Fruit fly (Drosophila melanogaster): ENCODE measurements around the gene CG32228.
A peak's percentile ranks its signal among the peaks of the same experiment; 100 is the strongest.

The CG32228 gene

dm6 chr3L:20302081-20302630, 36.5 kb downstream of the CG32228 start, which contains the start of gene Pex23 (continued):
- TF ChIP-seq Nf-YA (GFP tag; IDR thresholded peaks at IDR 0.05) (peak; percentile 52; the same call in 1 of the 2 replicates), so (GFP tag; IDR thresholded peaks at IDR 0.05) (peak; percentile 56; the same call in 1 of the 3 replicates), crp (GFP tag; optimal IDR thresholded peaks at IDR 0.05) (peak in 1 of 2 experiments; percentile 73), D19B (GFP tag; optimal IDR thresholded peaks at IDR 0.05) (no peak), HLH3B (GFP tag; IDR thresholded peaks at IDR 0.05) (peak; percentile 80), repo (GFP tag; optimal IDR thresholded peaks at IDR 0.05) (peak; percentile 28), vvl (GFP tag; IDR thresholded peaks at IDR 0.05) (peak; percentile 92), aop (GFP tag; IDR thresholded peaks at IDR 0.05) (no peak), CG17568 (GFP tag; optimal IDR thresholded peaks at IDR 0.05) (no peak), CG10147 (GFP tag; optimal IDR thresholded peaks at IDR 0.05) (peak; percentile 79), tx (GFP tag; optimal IDR thresholded peaks at IDR 0.05) (peak; percentile 59), bsh (GFP tag; optimal IDR thresholded peaks at IDR 0.05) (peak in 1 of 2 experiments; percentile 80), CG8478 (optimal IDR thresholded peaks at IDR 0.05) (no peak), CG3995 (GFP tag; optimal IDR thresholded peaks at IDR 0.05) (no peak), insv (GFP tag; optimal IDR thresholded peaks at IDR 0.05) (peak in 1 of 2 experiments; percentile 73), Pdp1 (GFP tag; optimal IDR thresholded peaks at IDR 0.05) (peak in 1 of 2 experiments; percentile 72), NC2α (GFP tag; optimal IDR thresholded peaks at IDR 0.05) (peak; percentile 47), CG34224 (GFP tag; IDR thresholded peaks at IDR 0.05; ENCODE audit: partially characterized antibody) (peak; percentile 98), kay (GFP tag; optimal IDR thresholded peaks at IDR 0.05) (peak; percentile 73), grn (GFP tag; optimal IDR thresholded peaks at IDR 0.05) (peak; percentile 14), Vsx1 (GFP tag; optimal IDR thresholded peaks at IDR 0.05) (no peak), CG32772 (GFP tag; IDR thresholded peaks at IDR 0.05) (peak; percentile 80), bowl (GFP tag; IDR thresholded peaks at IDR 0.05) (no peak), ind (GFP tag; optimal IDR thresholded peaks at IDR 0.05) (peak; percentile 85), ewg (GFP tag; optimal IDR thresholded peaks at IDR 0.05) (peak; percentile 87), ato (GFP tag; IDR thresholded peaks at IDR 0.05; ENCODE audit: partially characterized antibody) (peak; percentile 86), CG2678 (tag; optimal IDR thresholded peaks at IDR 0.05) (no peak), btn (GFP tag; optimal IDR thresholded peaks at IDR 0.05) (no peak), az2 (GFP tag; optimal IDR thresholded peaks at IDR 0.05) (peak; percentile 83), pnt (GFP tag; optimal IDR thresholded peaks at IDR 0.05) (peak; percentile 65), Tbp (GFP tag; optimal IDR thresholded peaks at IDR 0.05) (no peak), CG12071 (GFP tag; optimal IDR thresholded peaks at IDR 0.05) (no peak), chif (GFP tag; optimal IDR thresholded peaks at IDR 0.05) (peak; percentile 44 to 57), Meics (GFP tag; optimal IDR thresholded peaks at IDR 0.05) (peak; percentile 71), CG14965 (GFP tag; optimal IDR thresholded peaks at IDR 0.05; ENCODE audit: borderline replicate concordance) (no peak), CG15073 (GFP tag; optimal IDR thresholded peaks at IDR 0.05) (no peak), CG14710 (tag; optimal IDR thresholded peaks at IDR 0.05) (peak; percentile 91), Hr78 (GFP tag; optimal IDR thresholded peaks at IDR 0.05) (no peak), ATbp (GFP tag; optimal IDR thresholded peaks at IDR 0.05) (peak; percentile 35), prd (optimal IDR thresholded peaks at IDR 0.05) (no peak), prd (GFP tag; IDR thresholded peaks at IDR 0.05) (peak; percentile 90), hth (optimal IDR thresholded peaks at IDR 0.05) (no peak), ken (GFP tag; IDR thresholded peaks at IDR 0.05) (peak; percentile 79), sim (GFP tag; IDR thresholded peaks at IDR 0.05) (no peak), Hmx (GFP tag; optimal IDR thresholded peaks at IDR 0.05) (peak; percentile 14), Oaz (GFP tag; IDR thresholded peaks at IDR 0.05) (peak; percentile 64), sna (GFP tag; IDR thresholded peaks at IDR 0.05; ENCODE audit: partially characterized antibody) (peak; percentile 99), Sox102F (GFP tag; optimal IDR thresholded peaks at IDR 0.05) (peak; percentile 82), zfh1 (GFP tag; IDR thresholded peaks at IDR 0.05) (peak; percentile 87), gro (GFP tag; optimal IDR thresholded peaks at IDR 0.05) (peak; percentile 76), CG31224 (GFP tag; IDR thresholded peaks at IDR 0.05) (peak; percentile 67)
